Worm (Caenorhabditis elegans): ENCODE measurements around the gene sru-4.

- no peak for TF ChIP-seq ama-1 (optimal IDR thresholded peaks at IDR 0.05)
- TF ChIP-seq aly-1 (tag; optimal IDR thresholded peaks at IDR 0.05) = no peak
- no peak for TF ChIP-seq sea-1 (GFP tag; conservative IDR thresholded peaks at IDR 0.05)
- TF ChIP-seq tra-4 (tag; optimal IDR thresholded peaks at IDR 0.05) = no peak
- no peak for TF ChIP-seq hnd-1 (tag; optimal IDR thresholded peaks at IDR 0.05)
- no peak for TF ChIP-seq B0310.2 (tag; optimal IDR thresholded peaks at IDR 0.05)
- TF ChIP-seq flt-1 (GFP tag; IDR thresholded peaks at IDR 0.05) = no peak
- no peak for TF ChIP-seq ets-7 (tag; optimal IDR thresholded peaks at IDR 0.05)
Observed at ce11 chrIV:9527002-9527401, 28.8 kb downstream of the sru-4 start.

Data from whole organism, early embryonic.